Worm (Caenorhabditis elegans) whole organism, L4/young adult: Measurements from ENCODE around the gene disl-2.
A peak's percentile ranks its signal among the peaks of the same experiment; 100 is the strongest.

Source experiments
- W03F9.2 ChIP-seq: fragments of 150-350 bp; optimal IDR thresholded peaks from 2 replicates; lab custom pipeline; 2014; ENCODE audit warnings: missing biosample characterization, missing genetic modification characterization
- dao-5 ChIP-seq: sonication (generic microtip); optimal IDR thresholded peaks from 2 replicates; lab custom pipeline; 2016; ENCODE audit warnings: missing genotype, missing genetic modification characterization, moderate library complexity, missing compliant biosample characterization
- him-1 ChIP-seq: sonication (generic microtip); optimal IDR thresholded peaks from 2 replicates; lab custom pipeline; 2016; ENCODE audit warnings: missing genotype, missing genetic modification reagents, missing genetic modification characterization, missing compliant biosample characterization

Gene disl-2

DNA sequence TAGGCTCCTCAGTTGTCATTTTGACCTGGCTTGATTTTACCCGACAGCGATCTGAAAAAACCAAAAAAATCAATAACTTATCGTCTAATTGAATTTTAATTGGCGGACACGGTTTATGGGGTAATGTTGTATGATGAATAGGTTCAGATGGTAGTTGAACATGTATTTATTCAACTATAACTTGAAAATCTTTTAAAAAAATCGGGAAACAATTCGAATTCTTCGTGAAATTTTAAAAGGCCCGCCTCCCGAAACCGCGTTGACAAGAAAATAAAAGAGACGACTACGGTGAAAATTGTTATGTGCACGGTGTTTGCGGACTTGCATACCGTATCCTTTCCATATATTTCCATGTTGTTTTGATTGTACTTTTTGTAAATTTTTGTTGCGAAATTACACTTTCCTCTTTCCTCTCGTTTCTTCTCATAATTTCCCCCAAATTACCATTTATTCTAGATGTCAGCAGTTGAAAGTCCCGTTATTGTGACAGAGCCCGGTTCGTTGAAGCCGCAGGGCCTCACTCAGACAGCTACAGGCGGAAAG, at the start of gene disl-2, which contains the start of gene T24G10.2:
Gene disl-2, plus strand, starts transcription at position 457 of the 543 bp plus-strand sequence.
Gene T24G10.2, minus strand, starts transcription at position 51 of the 543 bp plus-strand sequence.
- TF ChIP-seq W03F9.2 (peak; percentile 16), dao-5 (tag; lab: Kevin White, UChicago) (no peak)

- TF ChIP-seq W03F9.2 = no peak
- TF ChIP-seq dao-5 (tag; lab: Kevin White, UChicago) = no peak
- no peak for TF ChIP-seq him-1 (tag; lab: Kevin White, UChicago)
Measured at ce11 chrIII:5395746-5396145, 47.2 kb upstream of the disl-2 start.

DNA sequence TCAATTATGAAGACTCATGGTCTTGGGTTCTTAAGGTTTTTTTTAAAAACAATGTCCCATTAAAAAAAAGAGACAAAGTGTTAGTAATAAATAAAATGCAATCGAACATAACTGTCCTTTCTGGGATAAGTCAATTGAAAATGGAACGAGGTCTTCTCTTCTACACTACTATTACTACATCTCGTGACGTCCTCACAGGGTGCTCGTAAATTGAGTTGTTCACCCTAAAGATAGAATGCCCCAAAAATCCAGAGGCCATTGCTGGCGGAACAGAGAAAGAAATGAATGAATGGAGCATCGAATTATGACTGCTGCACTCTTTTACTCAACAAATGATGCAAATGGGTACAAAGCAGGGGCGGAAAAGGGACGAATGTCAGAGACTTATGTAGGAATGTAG, 40.5 kb upstream of the disl-2 start:
- no peak for TF ChIP-seq W03F9.2
- TF ChIP-seq dao-5 (tag; lab: Kevin White, UChicago) = no peak
- no peak for TF ChIP-seq him-1 (tag; lab: Kevin White, UChicago)

DNA sequence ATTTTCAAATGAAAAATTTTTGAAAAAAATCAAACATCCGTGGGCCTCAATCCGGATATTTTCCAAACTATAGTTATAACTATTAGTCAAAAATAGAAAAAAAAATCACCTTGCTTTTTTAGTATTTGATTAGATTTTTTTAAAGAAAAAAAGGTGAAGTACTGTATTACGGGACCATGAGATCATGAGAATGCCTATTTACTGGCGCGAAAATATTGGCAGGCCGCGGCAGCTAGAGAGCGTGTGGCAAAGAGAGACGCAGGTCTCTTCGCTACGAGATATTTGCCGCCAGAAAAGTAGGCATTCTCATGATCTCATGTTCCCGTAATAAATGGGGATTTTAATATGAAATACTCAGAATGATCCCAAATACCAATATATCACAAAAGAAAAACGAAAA, 38.0 kb upstream of the disl-2 start:
- no peak for TF ChIP-seq him-1 (tag; lab: Kevin White, UChicago)
- no peak for TF ChIP-seq dao-5 (tag; lab: Kevin White, UChicago)
- no peak for TF ChIP-seq W03F9.2

DNA sequence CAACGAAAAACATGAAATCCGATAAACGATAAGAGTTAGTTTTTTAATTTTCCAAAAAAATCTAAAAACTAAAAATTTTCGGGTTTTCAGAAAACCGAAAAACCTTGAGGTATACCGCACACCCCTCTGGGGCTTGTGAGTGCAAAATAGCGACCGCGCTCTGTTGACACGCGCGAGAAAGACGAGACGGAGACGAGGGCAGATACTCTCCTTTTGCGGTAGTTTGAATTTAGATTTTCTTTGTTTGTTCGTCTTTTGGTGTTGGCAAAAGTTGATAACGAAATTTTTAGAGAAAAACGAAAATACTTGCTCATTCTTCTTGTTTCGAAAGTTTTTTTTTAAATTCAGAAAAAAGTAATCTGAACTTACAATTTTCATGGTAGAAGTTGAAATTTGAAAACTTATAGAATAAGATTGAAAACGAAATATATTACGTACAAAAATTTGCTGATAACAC, 37.3 kb upstream of the disl-2 start, which contains the start of the genes W03A5.2 and Y32H12A.8:
Gene W03A5.2, plus strand, starts transcription at position 407 of the 457 bp plus-strand sequence.
Gene Y32H12A.8, minus strand, starts transcription at position 410 of the 457 bp plus-strand sequence.
- no peak for TF ChIP-seq W03F9.2
- TF ChIP-seq him-1 (tag; lab: Kevin White, UChicago) = no peak
- no peak for TF ChIP-seq dao-5 (tag; lab: Kevin White, UChicago)

DNA sequence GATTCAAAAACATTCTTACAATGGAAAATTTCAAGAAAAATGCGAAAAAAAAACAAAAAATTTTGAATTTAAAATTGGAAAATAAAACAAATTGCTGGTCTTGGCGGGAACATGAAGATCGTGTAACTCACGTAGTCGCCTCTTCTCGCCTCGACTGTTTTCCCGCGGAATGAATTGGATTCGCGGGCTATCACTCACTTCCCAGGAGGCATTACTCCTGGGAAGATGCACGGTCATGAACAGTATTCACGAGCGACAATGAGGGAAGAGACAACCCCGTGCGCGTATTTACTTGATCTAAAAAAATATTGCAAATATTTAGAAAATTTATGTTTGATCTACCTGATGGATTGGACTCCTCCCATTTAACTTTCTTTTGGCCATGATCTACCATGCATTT, 36.7 kb upstream of the disl-2 start:
- TF ChIP-seq him-1 (tag; lab: Kevin White, UChicago) = no peak
- no peak for TF ChIP-seq dao-5 (tag; lab: Kevin White, UChicago)
- no peak for TF ChIP-seq W03F9.2

- TF ChIP-seq W03F9.2 (no peak), dao-5 (tag; lab: Kevin White, UChicago) (no peak), him-1 (tag; lab: Kevin White, UChicago) (no peak)
Measured at ce11 chrIII:5407060-5407459, 35.9 kb upstream of the disl-2 start.

ce11 chrIII:5407588-5407987, 35.4 kb upstream of the disl-2 start, which contains the start of gene W03A5.1:
Gene W03A5.1 (plus strand): TSS chrIII:5407888.
- no peak for TF ChIP-seq W03F9.2
- no peak for TF ChIP-seq dao-5 (tag; lab: Kevin White, UChicago)
- TF ChIP-seq him-1 (tag; lab: Kevin White, UChicago) = no peak

- no peak for TF ChIP-seq W03F9.2
- no peak for TF ChIP-seq dao-5 (tag; lab: Kevin White, UChicago)
- TF ChIP-seq him-1 (tag; lab: Kevin White, UChicago) = no peak
Measured at ce11 chrIII:5413680-5414079, 29.3 kb upstream of the disl-2 start, which contains the start of gene grl-22. Gene grl-22 (minus strand): TSS chrIII:5414011.

ce11 chrIII:5417921-5418320, 25.0 kb upstream of the disl-2 start:
- TF ChIP-seq W03F9.2 = no peak

ce11 chrIII:5419527-5419926, 23.4 kb upstream of the disl-2 start:
- TF ChIP-seq W03F9.2 (no peak), him-1 (tag; lab: Kevin White, UChicago) (no peak), dao-5 (tag; lab: Kevin White, UChicago) (no peak)

ce11 chrIII:5420276-5420675, 22.7 kb upstream of the disl-2 start:
- TF ChIP-seq dao-5 (tag; lab: Kevin White, UChicago) (no peak), him-1 (tag; lab: Kevin White, UChicago) (no peak), W03F9.2 (no peak)

DNA sequence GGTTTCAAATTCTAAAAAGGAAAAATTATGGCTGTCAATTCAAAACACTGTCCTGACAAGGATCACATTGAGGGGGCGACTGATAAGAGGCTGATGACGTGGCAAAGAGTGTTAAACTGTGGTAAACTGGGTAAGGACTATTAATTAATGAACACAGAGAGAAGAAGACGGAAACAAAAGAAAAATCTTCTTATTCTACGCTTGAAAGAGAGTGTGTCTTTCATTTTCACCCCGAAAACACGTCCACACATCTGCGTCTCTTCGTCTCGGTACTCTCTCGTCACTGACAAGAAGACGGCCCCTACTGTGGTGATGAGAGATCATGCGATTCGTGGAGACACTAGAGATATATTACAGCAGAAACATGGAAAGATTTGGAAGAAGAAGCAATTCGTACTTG, 21.6 kb upstream of the disl-2 start:
- TF ChIP-seq dao-5 (tag; lab: Kevin White, UChicago) = no peak
- no peak for TF ChIP-seq W03F9.2
- no peak for TF ChIP-seq him-1 (tag; lab: Kevin White, UChicago)

ce11 chrIII:5422561-5423103, 20.3 kb upstream of the disl-2 start:
- TF ChIP-seq W03F9.2 (no peak), dao-5 (tag; lab: Kevin White, UChicago) (no peak), him-1 (tag; lab: Kevin White, UChicago) (no peak)

DNA sequence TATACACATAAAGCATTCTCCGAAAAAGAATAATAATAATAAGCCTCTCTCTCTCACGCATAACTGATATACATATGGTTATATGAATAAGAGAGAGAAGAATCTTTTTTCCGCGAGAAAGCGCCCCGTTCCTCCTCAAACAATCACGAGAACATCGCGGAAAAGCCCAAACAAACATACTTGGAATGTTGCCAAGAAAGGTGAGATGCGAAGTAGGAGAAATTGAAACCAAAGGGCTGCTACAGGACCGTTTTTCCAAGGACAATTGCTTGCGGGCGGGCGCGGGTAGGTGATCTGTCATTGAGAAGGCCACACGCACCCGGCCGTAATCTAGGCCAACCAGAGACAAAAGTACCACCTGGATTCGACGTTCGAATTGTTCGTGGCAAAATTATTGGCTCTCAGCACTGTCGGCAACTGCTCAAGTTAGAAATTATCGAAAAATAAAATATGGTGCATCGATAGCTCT, 19.3 kb upstream of the disl-2 start, which contains the start of gene dnj-24:
Gene dnj-24, minus strand, starts transcription at position 419 of the 469 bp plus-strand sequence.
- TF ChIP-seq W03F9.2 = no peak
- no peak for TF ChIP-seq him-1 (tag; lab: Kevin White, UChicago)
- TF ChIP-seq dao-5 (tag; lab: Kevin White, UChicago) = no peak
